Worm (Caenorhabditis elegans) whole organism, L4/young adult: Measurements from ENCODE around the gene Y22D7AL.15.

Experiments used
- W03F9.2 ChIP-seq: fragments of 150-350 bp; optimal IDR thresholded peaks from 2 replicates; lab custom pipeline; 2014; ENCODE audit warnings: missing biosample characterization, missing genetic modification characterization
- dao-5 ChIP-seq: sonication (generic microtip); optimal IDR thresholded peaks from 2 replicates; lab custom pipeline; 2016; ENCODE audit warnings: missing genotype, missing genetic modification characterization, moderate library complexity, missing compliant biosample characterization
- him-1 ChIP-seq: sonication (generic microtip); optimal IDR thresholded peaks from 2 replicates; lab custom pipeline; 2016; ENCODE audit warnings: missing genotype, missing genetic modification reagents, missing genetic modification characterization, missing compliant biosample characterization

The Y22D7AL.15 gene

DNA sequence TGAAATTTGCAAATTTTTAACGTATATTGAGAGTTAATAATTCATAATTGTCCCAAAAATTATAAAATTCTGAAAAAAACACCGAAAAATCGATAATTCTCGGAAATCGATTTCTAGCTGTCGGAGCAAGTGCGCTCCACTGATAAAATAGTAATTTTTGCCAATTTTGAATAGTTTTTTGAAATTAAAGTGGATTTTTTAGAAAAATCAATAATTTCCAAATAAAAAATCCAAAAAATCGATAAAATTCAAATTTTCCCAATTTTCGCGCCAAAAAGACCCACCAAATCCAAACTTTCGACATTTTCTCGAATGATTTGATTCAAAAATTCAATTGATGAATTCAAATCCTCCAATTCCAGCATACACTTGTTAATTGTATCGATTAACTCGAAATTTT is 48.7 kb downstream of the Y22D7AL.15 start:
- TF ChIP-seq W03F9.2 (tag; lab: Kevin White, UChicago) (no peak), dao-5 (tag; lab: Kevin White, UChicago) (no peak), him-1 (no peak)
